Fruit fly (Drosophila melanogaster) whole organism, embryonic: ENCODE data around the gene Rab3GAP1.

ENCODE experiments used
- Atf-2 ChIP-seq: fragments of 200-800 bp; sonication (Bioruptor generic); optimal IDR thresholded peaks from 2 replicates; lab custom pipeline; 2016; ENCODE audit warnings: missing biosample characterization, missing genetic modification characterization
- CG10267 ChIP-seq: fragments of 200-800 bp; sonication (Bioruptor generic); optimal IDR thresholded peaks from 2 replicates; lab custom pipeline; 2018; ENCODE audit warnings: missing biosample characterization, mild to moderate bottlenecking, missing genetic modification characterization, moderate library complexity
- CG11560 ChIP-seq: fragments of 200-800 bp; sonication (Bioruptor generic); IDR thresholded peaks from 3 replicates; pipeline ENCODE4 v1.3.6; 2022; ENCODE audit warnings: missing biosample characterization, missing genetic modification characterization
- CG12155 ChIP-seq: fragments of 200-800 bp; sonication (Bioruptor generic); optimal IDR thresholded peaks from 3 replicates; lab custom pipeline; 2016; ENCODE audit warnings: missing biosample characterization, missing genetic modification characterization
- CG13894 ChIP-seq: fragments of 200-800 bp; sonication (Bioruptor generic); optimal IDR thresholded peaks from 3 replicates; lab custom pipeline; 2018; ENCODE audit warnings: missing biosample characterization, mild to moderate bottlenecking, missing genetic modification characterization, moderate library complexity
- CG15073 ChIP-seq: fragments of 200-800 bp; sonication (Bioruptor generic); optimal IDR thresholded peaks from 2 replicates; lab custom pipeline; 2016; ENCODE audit warnings: missing biosample characterization, missing genetic modification characterization
- CG15479 ChIP-seq: fragments of 200-800 bp; sonication (Bioruptor generic); optimal IDR thresholded peaks from 3 replicates; lab custom pipeline; 2019; ENCODE audit warnings: missing biosample characterization, mild to moderate bottlenecking, missing genetic modification characterization, moderate library complexity
- CG17361 ChIP-seq: fragments of 200-800 bp; sonication (Bioruptor generic); IDR thresholded peaks from 3 replicates; pipeline ENCODE4 v1.3.6; 2022; ENCODE audit warnings: missing biosample characterization, missing genetic modification characterization
- CG17385 ChIP-seq: fragments of 200-800 bp; sonication (Bioruptor generic); optimal IDR thresholded peaks from 3 replicates; lab custom pipeline; 2018; ENCODE audit warnings: missing biosample characterization, mild to moderate bottlenecking, missing genetic modification characterization
- CG2202 ChIP-seq: fragments of 200-800 bp; sonication (Bioruptor generic); optimal IDR thresholded peaks from 2 replicates; lab custom pipeline; 2018; ENCODE audit warnings: missing biosample characterization, mild to moderate bottlenecking, missing genetic modification characterization
- CG2712 ChIP-seq: fragments of 200-800 bp; optimal IDR thresholded peaks from 3 replicates; lab custom pipeline; 2019; ENCODE audit warnings: missing biosample characterization, mild to moderate bottlenecking, missing genetic modification characterization, moderate library complexity
- CG2889 ChIP-seq: fragments of 200-800 bp; sonication (Bioruptor generic); IDR thresholded peaks from 3 replicates; pipeline ENCODE4 v1.3.6; 2022; ENCODE audit warnings: missing biosample characterization, missing genetic modification characterization
- CG32532 ChIP-seq: fragments of 200-800 bp; sonication (Bioruptor generic); IDR thresholded peaks from 2 replicates; pipeline ENCODE4 v1.3.6; 2022; ENCODE audit warnings: missing biosample characterization, missing genetic modification characterization
- CG33557 ChIP-seq: fragments of 200-800 bp; sonication (Bioruptor generic); optimal IDR thresholded peaks from 2 replicates; lab custom pipeline; 2019; ENCODE audit warnings: missing biosample characterization, mild to moderate bottlenecking, missing genetic modification characterization, moderate library complexity
- CG3847 ChIP-seq: fragments of 200-800 bp; sonication (Bioruptor generic); IDR thresholded peaks from 2 replicates; pipeline ENCODE4 v1.3.6; 2022; ENCODE audit warnings: missing biosample characterization, missing genetic modification characterization
- CG42726 ChIP-seq: fragments of 200-800 bp; sonication (Bioruptor generic); IDR thresholded peaks from 2 replicates; pipeline ENCODE4 v1.3.6; 2022; ENCODE audit warnings: missing biosample characterization, missing genetic modification characterization; ENCODE audit not compliant: partially characterized antibody
- CG4328 ChIP-seq: fragments of 200-800 bp; sonication (Bioruptor generic); optimal IDR thresholded peaks from 3 replicates; lab custom pipeline; 2017; ENCODE audit warnings: missing biosample characterization, missing genetic modification reagents, missing genetic modification characterization
- CG5245 ChIP-seq: fragments of 200-800 bp; sonication (Bioruptor generic); optimal IDR thresholded peaks from 3 replicates; lab custom pipeline; 2016; ENCODE audit warnings: missing biosample characterization, missing genetic modification characterization
- CG8359 ChIP-seq: fragments of 200-800 bp; sonication (Bioruptor generic); optimal IDR thresholded peaks from 2 replicates; lab custom pipeline; 2017; ENCODE audit warnings: missing biosample characterization, mild to moderate bottlenecking, missing genetic modification characterization, borderline replicate concordance
- CG8478 ChIP-seq: fragments of >200 bp; optimal IDR thresholded peaks from 2 replicates; lab custom pipeline; 2018
- CG9437 ChIP-seq: fragments of 200-800 bp; sonication (Bioruptor generic); optimal IDR thresholded peaks from 2 replicates; lab custom pipeline; 2018; ENCODE audit warnings: missing biosample characterization, mild to moderate bottlenecking, missing genetic modification characterization
- Chrac-16 ChIP-seq: fragments of 200-800 bp; sonication (Bioruptor generic); optimal IDR thresholded peaks from 3 replicates; lab custom pipeline; 2016; ENCODE audit warnings: missing biosample characterization, missing genetic modification characterization
- Dad ChIP-seq: fragments of 200-800 bp; sonication (Bioruptor generic); optimal IDR thresholded peaks from 3 replicates; lab custom pipeline; 2016; ENCODE audit warnings: missing biosample characterization, missing genetic modification characterization
- Dll ChIP-seq: fragments of 200-800 bp; sonication (Bioruptor generic); IDR thresholded peaks from 4 replicates; pipeline ENCODE4 v1.3.6; 2022; ENCODE audit warnings: missing biosample characterization, missing genetic modification characterization; ENCODE audit not compliant: partially characterized antibody
- Doc3 ChIP-seq: fragments of 200-800 bp; sonication (Bioruptor generic); IDR thresholded peaks from 3 replicates; pipeline ENCODE4 v1.3.6; 2022; ENCODE audit warnings: missing biosample characterization, missing genetic modification characterization; ENCODE audit not compliant: partially characterized antibody
- ERR ChIP-seq: fragments of 200-800 bp; sonication (Bioruptor generic); optimal IDR thresholded peaks from 2 replicates; lab custom pipeline; 2016; ENCODE audit warnings: missing biosample characterization, missing genetic modification characterization
- HLH54F ChIP-seq: fragments of 200-800 bp; sonication (Bioruptor generic); optimal IDR thresholded peaks from 3 replicates; lab custom pipeline; 2016; ENCODE audit warnings: missing biosample characterization, missing genetic modification characterization
- NFAT ChIP-seq: fragments of 200-800 bp; sonication (Bioruptor generic); IDR thresholded peaks from 2 replicates; pipeline ENCODE4 v1.3.6; 2022; ENCODE audit warnings: missing biosample characterization, missing genetic modification characterization
- Pdp1 ChIP-seq, 2 experiments: fragments of 200-800 bp; sonication (Bioruptor generic); optimal IDR thresholded peaks; 3 replicates each; lab custom pipeline; 2016; ENCODE audit warnings: missing biosample characterization in 2 of 2, missing genetic modification characterization in 2 of 2, mild to moderate bottlenecking in 1 of 2, moderate library complexity in 1 of 2
- Ravus ChIP-seq: fragments of 200-800 bp; sonication (Bioruptor generic); IDR thresholded peaks from 2 replicates; pipeline ENCODE4 v1.3.6; 2022; ENCODE audit warnings: missing biosample characterization, missing genetic modification characterization
- Ssrp ChIP-seq: fragments of 200-800 bp; sonication (Bioruptor generic); optimal IDR thresholded peaks from 2 replicates; lab custom pipeline; 2018; ENCODE audit warnings: missing biosample characterization, mild to moderate bottlenecking, missing genetic modification characterization, moderate library complexity
- Xbp1 ChIP-seq: fragments of 200-800 bp; sonication (Bioruptor generic); optimal IDR thresholded peaks from 3 replicates; lab custom pipeline; 2016; ENCODE audit warnings: missing biosample characterization, mild to moderate bottlenecking, missing genetic modification characterization
- az2 ChIP-seq: fragments of 200-800 bp; sonication (Bioruptor generic); optimal IDR thresholded peaks from 3 replicates; lab custom pipeline; 2016; ENCODE audit warnings: missing biosample characterization, missing genetic modification characterization
- cad ChIP-seq: fragments of >200 bp; optimal IDR thresholded peaks from 2 replicates; lab custom pipeline; 2017; ENCODE audit warnings: missing biosample characterization, missing genetic modification characterization
- dan ChIP-seq: fragments of 200-800 bp; sonication (Bioruptor generic); IDR thresholded peaks from 2 replicates; pipeline ENCODE4 v1.3.6; 2022; ENCODE audit warnings: missing biosample characterization, missing genetic modification characterization
- dati ChIP-seq: fragments of 200-800 bp; sonication (Bioruptor generic); IDR thresholded peaks from 2 replicates; pipeline ENCODE4 v1.3.6; 2022; ENCODE audit warnings: missing biosample characterization, missing genetic modification characterization
- dmrt11E ChIP-seq: fragments of 200-800 bp; sonication (Bioruptor generic); optimal IDR thresholded peaks from 3 replicates; lab custom pipeline; 2018; ENCODE audit warnings: missing biosample characterization, mild to moderate bottlenecking, missing genetic modification characterization, moderate library complexity
- dpn ChIP-seq, 2 experiments: fragments of 200-800 bp; sonication (Bioruptor generic); optimal IDR thresholded peaks; 3 replicates each; lab custom pipeline; 2016; ENCODE audit warnings: missing biosample characterization in 2 of 2, missing genetic modification characterization in 2 of 2
- esg ChIP-seq: fragments of 200-800 bp; sonication (Bioruptor generic); conservative IDR thresholded peaks from 2 replicates; pipeline ENCODE4 v1.3.6; 2022; ENCODE audit warnings: missing biosample characterization, missing genetic modification characterization
- h ChIP-seq: fragments of >200 bp; optimal IDR thresholded peaks from 2 replicates; lab custom pipeline; 2017
- kah ChIP-seq: fragments of 200-800 bp; sonication (Bioruptor generic); optimal IDR thresholded peaks from 2 replicates; lab custom pipeline; 2018; ENCODE audit warnings: missing biosample characterization, mild to moderate bottlenecking, missing genetic modification characterization
- phol ChIP-seq: fragments of 200-800 bp; sonication (Bioruptor generic); optimal IDR thresholded peaks from 3 replicates; lab custom pipeline; 2018; ENCODE audit warnings: missing biosample characterization, mild to moderate bottlenecking, missing genetic modification characterization, moderate library complexity
- ro ChIP-seq: fragments of 200-800 bp; sonication (Bioruptor generic); IDR thresholded peaks from 2 replicates; pipeline ENCODE4 v1.3.6; 2022; ENCODE audit warnings: missing biosample characterization, missing genetic modification characterization
- sima ChIP-seq: fragments of 200-800 bp; sonication (Bioruptor generic); optimal IDR thresholded peaks from 2 replicates; lab custom pipeline; 2016; ENCODE audit warnings: missing biosample characterization, missing genetic modification characterization
- slou ChIP-seq: fragments of 200-800 bp; sonication (Bioruptor generic); optimal IDR thresholded peaks from 3 replicates; lab custom pipeline; 2016; ENCODE audit warnings: missing biosample characterization, missing genetic modification characterization
- sqz ChIP-seq: fragments of 200-800 bp; sonication (Bioruptor generic); optimal IDR thresholded peaks from 3 replicates; lab custom pipeline; 2018; ENCODE audit warnings: missing biosample characterization, mild to moderate bottlenecking, missing genetic modification characterization
- ssp ChIP-seq: fragments of 200-800 bp; sonication (Bioruptor generic); IDR thresholded peaks from 2 replicates; pipeline ENCODE4 v1.3.6; 2022; ENCODE audit warnings: missing biosample characterization, missing genetic modification characterization
- stc ChIP-seq: fragments of 200-800 bp; sonication (Bioruptor generic); IDR thresholded peaks from 2 replicates; pipeline ENCODE4 v1.3.6; 2022; ENCODE audit warnings: missing biosample characterization, missing genetic modification characterization
- stwl ChIP-seq: fragments of 200-800 bp; sonication (Bioruptor generic); optimal IDR thresholded peaks from 3 replicates; lab custom pipeline; 2018; ENCODE audit warnings: missing biosample characterization, mild to moderate bottlenecking, missing genetic modification characterization, moderate library complexity
- tap ChIP-seq: fragments of 200-800 bp; optimal IDR thresholded peaks from 3 replicates; lab custom pipeline; 2019; ENCODE audit warnings: missing biosample characterization, mild to moderate bottlenecking, missing genetic modification characterization, moderate library complexity
- tx ChIP-seq: fragments of 200-800 bp; sonication (Bioruptor generic); optimal IDR thresholded peaks from 2 replicates; lab custom pipeline; 2016; ENCODE audit warnings: missing biosample characterization, missing genetic modification characterization
- zen ChIP-seq: fragments of 200-800 bp; sonication (Bioruptor generic); optimal IDR thresholded peaks from 3 replicates; lab custom pipeline; 2018; ENCODE audit warnings: missing biosample characterization, mild to moderate bottlenecking, missing genetic modification characterization, moderate library complexity
- zen2 ChIP-seq: fragments of 200-800 bp; sonication (Bioruptor generic); IDR thresholded peaks from 3 replicates; pipeline ENCODE4 v1.3.6; 2022; ENCODE audit warnings: missing biosample characterization, missing genetic modification characterization; ENCODE audit not compliant: partially characterized antibody

The Rab3GAP1 gene

DNA sequence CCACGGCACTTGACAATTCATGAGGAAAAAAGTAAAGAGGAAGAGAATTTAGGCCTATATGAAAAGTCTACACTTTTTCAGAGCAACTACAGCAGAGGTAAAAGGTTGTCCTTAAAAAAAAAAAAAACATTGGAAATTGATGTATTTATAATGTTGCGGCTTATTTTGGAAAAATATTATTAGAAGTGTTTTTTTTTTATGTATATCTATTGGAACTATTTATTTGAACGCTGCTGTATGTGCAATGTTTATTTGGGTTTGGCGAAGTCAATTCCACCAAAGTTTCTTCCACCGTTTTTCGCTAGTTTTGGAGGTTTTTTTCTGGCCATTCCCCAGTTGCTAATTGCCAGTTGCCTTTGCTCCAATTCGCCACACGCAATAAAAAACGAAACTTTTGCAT lies 44.9 kb upstream of the Rab3GAP1 start (continued):
- TF ChIP-seq ERR (GFP tag; lab: Kevin White, UChicago) (no peak), CG13894 (no peak), Pdp1 (GFP tag; optimal IDR thresholded peaks at IDR 0.05; lab: Kevin White, UChicago) (peak in 1 of 2 experiments; percentile 5), kah (GFP tag; lab: Kevin White, UChicago) (no peak), CG11560 (tag; lab: Robert Waterston, UW) (no peak), dan (GFP tag; lab: Robert Waterston, UW) (no peak), Doc3 (no peak), CG5245 (GFP tag; lab: Kevin White, UChicago) (peak; percentile 19), dmrt11E (tag; lab: Kevin White, UChicago) (no peak), stwl (tag; lab: Kevin White, UChicago) (no peak), Xbp1 (GFP tag; lab: Kevin White, UChicago) (peak; percentile 22), ro (GFP tag; lab: Robert Waterston, UW) (no peak), az2 (GFP tag; lab: Kevin White, UChicago) (peak; percentile 43), CG15073 (no peak), h (lab: Kevin White, UChicago) (no peak), CG17361 (GFP tag; lab: Robert Waterston, UW) (no peak), Dll (no peak), zen (no peak), Chrac-16 (peak; percentile 34), stc (GFP tag; lab: Robert Waterston, UW) (no peak), sqz (no peak), cad (GFP tag; lab: Kevin White, UChicago) (no peak), Atf-2 (GFP tag; lab: Kevin White, UChicago) (no peak), CG8478 (lab: Kevin White, UChicago) (no peak), NFAT (GFP tag; lab: Robert Waterston, UW) (no peak), tx (GFP tag; lab: Kevin White, UChicago) (no peak), sima (GFP tag; lab: Kevin White, UChicago) (no peak), esg (GFP tag; lab: Robert Waterston, UW) (peak; percentile 41; the same call in 1 of the 2 replicates), CG2712 (tag; lab: Kevin White, UChicago) (no peak), slou (GFP tag; lab: Kevin White, UChicago) (no peak), Ravus (GFP tag; lab: Robert Waterston, UW) (no peak), dati (GFP tag; lab: Robert Waterston, UW) (no peak), HLH54F (GFP tag; lab: Kevin White, UChicago) (no peak), CG3847 (peak; percentile 55), CG17385 (peak; percentile 34), phol (tag; lab: Kevin White, UChicago) (peak; percentile 20), CG9437 (GFP tag; lab: Kevin White, UChicago) (no peak), CG2889 (no peak), CG32532 (GFP tag; lab: Robert Waterston, UW) (peak; percentile 68), CG2202 (tag; lab: Kevin White, UChicago) (no peak), Ssrp (peak; percentile 35), CG8359 (GFP tag; lab: Kevin White, UChicago) (no peak), dpn (GFP tag; optimal IDR thresholded peaks at IDR 0.05; lab: Kevin White, UChicago) (peak; percentile 2 to 16), CG4328 (no peak), zen2 (no peak), CG15479 (GFP tag; lab: Kevin White, UChicago) (no peak), Dad (no peak), CG42726 (GFP tag; lab: Robert Waterston, UW) (no peak), tap (no peak), CG12155 (peak; percentile 38), ssp (GFP tag; lab: Robert Waterston, UW) (no peak), CG33557 (GFP tag; lab: Kevin White, UChicago) (no peak), CG10267 (no peak)
